Fruit fly (Drosophila melanogaster): Measurements from ENCODE around the gene CG15529.

dm6 chr3R:30151300-30152109, at the start of gene CG15529:
- TF ChIP-seq Sin3A (optimal IDR thresholded peaks at IDR 0.05) (no peak), Myc (optimal IDR thresholded peaks at IDR 0.05) (no peak)

Data from Kc167 (cell line).